Fruit fly (Drosophila melanogaster) whole organism: ENCODE results near the gene CG5984.

Experiments used
- Dll ChIP-seq: fragments of >200 bp; optimal IDR thresholded peaks from 2 replicates; lab custom pipeline; 2017
- psq ChIP-seq: fragments of >200 bp; optimal IDR thresholded peaks from 2 replicates; lab custom pipeline; 2017

dm6 chr3R:27225490-27225889 lies 22.3 kb downstream of the CG5984 start:
- TF ChIP-seq psq, result no peak
- peak; percentile 1 for TF ChIP-seq Dll (lab: Kevin White, UChicago)
